Worm (Caenorhabditis elegans): ENCODE measurements around the gene flp-19.

The flp-19 gene

ce11 chrX:10609878-10610277 lies 5.4 kb downstream of the flp-19 start:
- no peak for TF ChIP-seq tab-1 (GFP tag; IDR thresholded peaks at IDR 0.05)
- TF ChIP-seq ztf-29 (GFP tag; IDR thresholded peaks at IDR 0.05) = no peak
- no peak for TF ChIP-seq klf-2 (GFP tag; conservative IDR thresholded peaks at IDR 0.05)
- TF ChIP-seq ztf-23 (GFP tag; IDR thresholded peaks at IDR 0.05) = no peak
- TF ChIP-seq ref-1 (GFP tag; conservative IDR thresholded peaks at IDR 0.05) = no peak
- no peak for TF ChIP-seq T22C8.4 (GFP tag; IDR thresholded peaks at IDR 0.05)
- no peak for TF ChIP-seq cog-1 (tag; optimal IDR thresholded peaks at IDR 0.05)
- TF ChIP-seq flt-1 (GFP tag; IDR thresholded peaks at IDR 0.05) = no peak
- no peak for TF ChIP-seq med-1 (GFP tag; optimal IDR thresholded peaks at IDR 0.05; ENCODE audit: insufficient read depth)

DNA sequence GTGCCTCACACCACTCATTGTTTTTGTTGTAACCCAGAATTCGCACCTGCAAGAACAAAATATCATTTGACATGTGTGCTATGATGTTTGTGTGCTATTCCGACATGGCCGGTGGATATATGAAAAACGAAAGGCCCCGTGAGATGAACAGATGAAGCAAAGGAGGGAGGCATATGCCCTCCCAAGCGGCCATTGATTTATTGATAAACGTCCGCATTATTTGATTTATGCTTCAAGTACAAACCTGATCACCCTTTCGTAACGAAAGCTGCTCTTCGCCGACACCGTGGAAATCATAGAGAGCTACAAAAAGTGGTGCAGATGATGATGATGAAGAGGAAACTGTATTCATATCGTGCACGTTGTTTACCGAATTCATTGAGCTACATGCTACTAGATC lies 7.9 kb downstream of the flp-19 start:
- TF ChIP-seq flt-1 (GFP tag; IDR thresholded peaks at IDR 0.05) = no peak
- TF ChIP-seq tab-1 (GFP tag; IDR thresholded peaks at IDR 0.05) = no peak
- no peak for TF ChIP-seq med-1 (GFP tag; optimal IDR thresholded peaks at IDR 0.05; ENCODE audit: insufficient read depth)
- TF ChIP-seq klf-2 (GFP tag; conservative IDR thresholded peaks at IDR 0.05) = no peak
- TF ChIP-seq T22C8.4 (GFP tag; IDR thresholded peaks at IDR 0.05) = no peak
- TF ChIP-seq ref-1 (GFP tag; conservative IDR thresholded peaks at IDR 0.05) = no peak
- no peak for TF ChIP-seq ztf-23 (GFP tag; IDR thresholded peaks at IDR 0.05)
- TF ChIP-seq cog-1 (tag; optimal IDR thresholded peaks at IDR 0.05) = no peak
- TF ChIP-seq ztf-29 (GFP tag; IDR thresholded peaks at IDR 0.05) = no peak

DNA sequence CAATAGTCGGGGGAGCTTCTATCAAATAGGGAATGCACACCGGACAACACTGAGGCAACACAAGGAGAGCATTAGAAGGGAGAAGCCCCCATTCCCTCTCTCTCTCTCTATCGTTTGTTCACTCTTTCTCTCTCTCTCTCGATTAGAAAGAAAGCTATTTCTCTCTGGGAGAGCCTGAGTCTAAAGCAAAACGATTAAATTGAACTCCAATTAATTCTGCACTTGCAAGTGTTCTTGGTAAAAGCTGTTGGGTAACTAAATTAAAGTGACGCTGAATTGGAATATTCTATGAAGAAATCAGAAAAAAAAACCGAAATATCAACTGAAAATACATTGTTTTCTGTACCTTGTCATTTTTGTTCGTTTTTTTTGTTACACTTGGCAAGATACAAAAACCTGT lies 11.6 kb downstream of the flp-19 start:
- TF ChIP-seq klf-2 (GFP tag; conservative IDR thresholded peaks at IDR 0.05) (no peak), T22C8.4 (GFP tag; IDR thresholded peaks at IDR 0.05) (no peak), tab-1 (GFP tag; IDR thresholded peaks at IDR 0.05) (no peak), ztf-23 (GFP tag; IDR thresholded peaks at IDR 0.05) (no peak), ztf-29 (GFP tag; IDR thresholded peaks at IDR 0.05) (no peak), med-1 (GFP tag; optimal IDR thresholded peaks at IDR 0.05; ENCODE audit: insufficient read depth) (no peak), ref-1 (GFP tag; conservative IDR thresholded peaks at IDR 0.05) (no peak), cog-1 (tag; optimal IDR thresholded peaks at IDR 0.05) (no peak), flt-1 (GFP tag; IDR thresholded peaks at IDR 0.05) (no peak)

DNA sequence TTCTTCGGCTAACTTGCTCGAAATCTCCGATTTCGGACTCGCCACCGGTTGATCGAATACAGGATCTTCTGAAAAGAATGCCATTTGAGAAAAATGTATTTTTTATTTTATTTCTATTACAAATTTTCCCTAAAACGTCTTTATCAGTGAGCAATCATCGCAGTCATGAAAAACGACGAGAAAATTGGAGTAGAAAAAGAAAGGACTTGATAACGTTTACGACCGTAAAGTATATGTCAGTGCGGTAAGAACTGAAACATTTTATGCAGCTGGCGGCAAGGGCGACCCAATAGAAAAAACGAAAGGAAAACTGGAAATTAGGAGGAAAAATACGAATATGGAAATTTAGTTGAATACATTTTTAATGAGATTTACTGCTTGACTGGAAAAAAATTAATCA lies 13.3 kb downstream of the flp-19 start:
- no peak for TF ChIP-seq ref-1 (GFP tag; conservative IDR thresholded peaks at IDR 0.05)
- TF ChIP-seq flt-1 (GFP tag; IDR thresholded peaks at IDR 0.05) = no peak
- TF ChIP-seq klf-2 (GFP tag; conservative IDR thresholded peaks at IDR 0.05) = no peak
- TF ChIP-seq ztf-23 (GFP tag; IDR thresholded peaks at IDR 0.05) = no peak
- no peak for TF ChIP-seq med-1 (GFP tag; optimal IDR thresholded peaks at IDR 0.05; ENCODE audit: insufficient read depth)
- no peak for TF ChIP-seq cog-1 (tag; optimal IDR thresholded peaks at IDR 0.05)
- no peak for TF ChIP-seq tab-1 (GFP tag; IDR thresholded peaks at IDR 0.05)
- TF ChIP-seq ztf-29 (GFP tag; IDR thresholded peaks at IDR 0.05) = no peak
- TF ChIP-seq T22C8.4 (GFP tag; IDR thresholded peaks at IDR 0.05) = no peak

- TF ChIP-seq cog-1 (tag; optimal IDR thresholded peaks at IDR 0.05) (no peak), T22C8.4 (GFP tag; IDR thresholded peaks at IDR 0.05) (no peak)
These were observed 14.2 kb downstream of the flp-19 start for ce11 chrX:10618619-10619130.

ce11 chrX:10619554-10620199 lies 15.2 kb downstream of the flp-19 start:
- no peak for TF ChIP-seq ztf-29 (GFP tag; IDR thresholded peaks at IDR 0.05)
- TF ChIP-seq klf-2 (GFP tag; conservative IDR thresholded peaks at IDR 0.05) = no peak
- no peak for TF ChIP-seq cog-1 (tag; optimal IDR thresholded peaks at IDR 0.05)
- no peak for TF ChIP-seq T22C8.4 (GFP tag; IDR thresholded peaks at IDR 0.05)
- no peak for TF ChIP-seq ztf-23 (GFP tag; IDR thresholded peaks at IDR 0.05)
- TF ChIP-seq med-1 (GFP tag; optimal IDR thresholded peaks at IDR 0.05; ENCODE audit: insufficient read depth) = no peak
- TF ChIP-seq tab-1 (GFP tag; IDR thresholded peaks at IDR 0.05) = no peak
- TF ChIP-seq flt-1 (GFP tag; IDR thresholded peaks at IDR 0.05) = no peak
- no peak for TF ChIP-seq ref-1 (GFP tag; conservative IDR thresholded peaks at IDR 0.05)

ce11 chrX:10622607-10623006 lies 18.1 kb downstream of the flp-19 start:
- TF ChIP-seq med-1 (GFP tag; optimal IDR thresholded peaks at IDR 0.05; ENCODE audit: insufficient read depth) (no peak), ztf-23 (GFP tag; IDR thresholded peaks at IDR 0.05) (no peak), T22C8.4 (GFP tag; IDR thresholded peaks at IDR 0.05) (no peak)

DNA sequence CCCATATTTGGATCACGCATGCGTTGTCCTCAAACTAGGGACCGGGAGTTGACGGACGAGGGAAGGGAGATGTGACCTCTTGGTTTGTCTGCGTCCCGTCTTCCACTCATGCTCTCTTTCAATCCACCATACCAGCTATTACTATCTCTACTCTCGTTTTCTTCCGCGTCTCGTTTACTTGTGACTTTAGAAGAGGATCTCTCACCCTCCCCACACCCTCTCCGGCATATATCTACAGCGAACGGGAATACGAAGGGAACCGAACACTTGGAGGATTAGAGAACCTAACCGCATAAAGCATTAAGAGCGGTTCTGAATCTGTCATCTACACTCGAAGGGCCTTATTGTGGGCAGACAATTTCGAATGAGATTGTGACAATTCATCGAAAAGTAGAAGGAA lies 18.6 kb downstream of the flp-19 start:
- TF ChIP-seq tab-1 (GFP tag; IDR thresholded peaks at IDR 0.05) (no peak), ztf-23 (GFP tag; IDR thresholded peaks at IDR 0.05) (no peak), klf-2 (GFP tag; conservative IDR thresholded peaks at IDR 0.05) (no peak), T22C8.4 (GFP tag; IDR thresholded peaks at IDR 0.05) (no peak), ztf-29 (GFP tag; IDR thresholded peaks at IDR 0.05) (no peak), cog-1 (tag; optimal IDR thresholded peaks at IDR 0.05) (no peak), med-1 (GFP tag; optimal IDR thresholded peaks at IDR 0.05; ENCODE audit: insufficient read depth) (no peak), ref-1 (GFP tag; conservative IDR thresholded peaks at IDR 0.05) (no peak), flt-1 (GFP tag; IDR thresholded peaks at IDR 0.05) (no peak)

- no peak for TF ChIP-seq flt-1 (GFP tag; IDR thresholded peaks at IDR 0.05)
- no peak for TF ChIP-seq ref-1 (GFP tag; conservative IDR thresholded peaks at IDR 0.05)
These were observed 19.7 kb downstream of the flp-19 start, which contains the start of gene abl-1 for ce11 chrX:10624157-10624623. TSS of gene abl-1 (minus strand) at chrX:10624207.

DNA sequence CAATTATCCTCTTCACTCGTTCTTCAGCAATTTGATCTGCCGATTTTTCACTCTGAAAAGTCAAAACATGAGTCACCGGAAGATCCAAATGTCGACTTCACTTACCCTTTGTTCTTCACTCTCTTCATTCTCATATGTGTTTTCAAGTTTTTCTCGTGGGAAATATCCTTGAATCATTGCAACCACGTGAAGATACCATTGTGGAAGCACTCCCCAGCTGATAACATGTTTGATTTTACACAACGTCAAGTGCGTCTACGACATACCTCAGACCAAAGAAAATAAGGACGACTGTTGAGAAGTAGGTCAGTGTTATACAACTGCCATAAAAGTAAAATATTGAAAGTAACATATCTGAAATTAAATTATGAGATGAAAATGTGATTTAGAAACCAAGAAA lies 24.0 kb downstream of the flp-19 start, which contains the start of gene M79.2:
Gene M79.2 (minus strand): TSS at position 354 of the 400 bp plus-strand sequence.
- TF ChIP-seq ztf-23 (GFP tag; IDR thresholded peaks at IDR 0.05) (no peak), flt-1 (GFP tag; IDR thresholded peaks at IDR 0.05) (no peak), ztf-29 (GFP tag; IDR thresholded peaks at IDR 0.05) (no peak), med-1 (GFP tag; optimal IDR thresholded peaks at IDR 0.05; ENCODE audit: insufficient read depth) (no peak), T22C8.4 (GFP tag; IDR thresholded peaks at IDR 0.05) (no peak), cog-1 (tag; optimal IDR thresholded peaks at IDR 0.05) (no peak), ref-1 (GFP tag; conservative IDR thresholded peaks at IDR 0.05) (no peak), tab-1 (GFP tag; IDR thresholded peaks at IDR 0.05) (no peak), klf-2 (GFP tag; conservative IDR thresholded peaks at IDR 0.05) (no peak)

Measured in whole organism, midembryonic.